Fruit fly (Drosophila melanogaster) whole organism, wandering third instar larva: ENCODE measurements around the gene CG14443.

Source experiments
- Dfd ChIP-seq: fragments of >200 bp; optimal IDR thresholded peaks from 2 replicates; lab custom pipeline; 2017; ENCODE audit warnings: missing biosample characterization, missing genetic modification characterization
- GATAd ChIP-seq: sonication (Bioruptor generic); optimal IDR thresholded peaks from 2 replicates; lab custom pipeline; 2016; ENCODE audit warnings: missing biosample characterization, missing genetic modification characterization
- OdsH ChIP-seq: fragments of 200-800 bp; sonication (Bioruptor generic); optimal IDR thresholded peaks from 2 replicates; lab custom pipeline; 2016; ENCODE audit warnings: missing biosample characterization, mild to moderate bottlenecking, missing genetic modification characterization
- br ChIP-seq: fragments of 200-800 bp; sonication (Bioruptor generic); optimal IDR thresholded peaks from 2 replicates; lab custom pipeline; 2016; ENCODE audit warnings: missing biosample characterization, missing genetic modification characterization
- h ChIP-seq: fragments of 200-800 bp; sonication (Bioruptor generic); optimal IDR thresholded peaks from 3 replicates; lab custom pipeline; 2016; ENCODE audit warnings: missing biosample characterization, mild to moderate bottlenecking, missing genetic modification characterization
- sv ChIP-seq: fragments of 200-800 bp; sonication (Bioruptor generic); optimal IDR thresholded peaks from 3 replicates; lab custom pipeline; 2016; ENCODE audit warnings: missing biosample characterization, missing genetic modification characterization
- woc ChIP-seq: sonication (Bioruptor generic); optimal IDR thresholded peaks from 2 replicates; lab custom pipeline; 2016; ENCODE audit warnings: missing biosample characterization, mild to moderate bottlenecking, missing genetic modification characterization

- no peak for TF ChIP-seq woc
- TF ChIP-seq sv (GFP tag; lab: Kevin White, UChicago), result no peak
- no peak for TF ChIP-seq br (GFP tag; lab: Kevin White, UChicago)
- no peak for TF ChIP-seq Dfd (GFP tag; lab: Kevin White, UChicago)
- no peak for TF ChIP-seq h (GFP tag; lab: Kevin White, UChicago)
- TF ChIP-seq GATAd (GFP tag; lab: Kevin White, UChicago), result no peak
- TF ChIP-seq OdsH, result no peak
Observed at dm6 chrX:6662378-6662777, 28.6 kb downstream of the CG14443 start.
